Worm (Caenorhabditis elegans) whole organism, L4 larva: ENCODE data around the gene acs-14.

Experiments
- F44E2.7 ChIP-seq: fragments of 200-800 bp; sonication (Bioruptor generic); IDR thresholded peaks from 2 replicates; pipeline ENCODE4 v2.1.2; 2022; ENCODE audit warnings: missing genetic modification characterization, missing compliant biosample characterization
- T26A8.4 ChIP-seq: fragments of 200-800 bp; sonication (Bioruptor generic); IDR thresholded peaks from 2 replicates; pipeline ENCODE4 v1.3.6; 2022; ENCODE audit warnings: missing genetic modification characterization, missing compliant biosample characterization
- Y5F2A.4 ChIP-seq: fragments of 200-800 bp; sonication (Bioruptor generic); optimal IDR thresholded peaks from 2 replicates; lab custom pipeline; 2018; ENCODE audit warnings: mild to moderate bottlenecking, missing genetic modification characterization, missing compliant biosample characterization
- ZK337.2 ChIP-seq: fragments of 200-800 bp; sonication (Bioruptor generic); IDR thresholded peaks from 2 replicates; pipeline ENCODE4 v1.3.6; 2022; ENCODE audit warnings: missing genetic modification reagents, missing genetic modification characterization, missing compliant biosample characterization
- aha-1 ChIP-seq: fragments of 150-350 bp; peaks from one replicate; lab custom pipeline; 2014; ENCODE audit warnings: missing biosample characterization, missing genetic modification characterization
- ceh-20 ChIP-seq: fragments of 200-800 bp; sonication (Bioruptor generic); IDR thresholded peaks from 2 replicates; pipeline ENCODE4 v1.3.6; 2022; ENCODE audit warnings: missing genetic modification reagents, missing genetic modification characterization, missing compliant biosample characterization
- cey-2 ChIP-seq: sonication (generic microtip); optimal IDR thresholded peaks from 3 replicates; lab custom pipeline; 2017; ENCODE audit warnings: missing genetic modification characterization, mild to moderate bottlenecking, missing compliant biosample characterization, antibody characterized with exemption, borderline replicate concordance; ENCODE audit not compliant: insufficient read depth
- ctbp-1 ChIP-seq: fragments of 200-800 bp; sonication (Bioruptor generic); IDR thresholded peaks from 2 replicates; pipeline ENCODE4 v1.3.6; 2022; ENCODE audit warnings: missing genetic modification reagents, missing genetic modification characterization, missing compliant biosample characterization
- daf-16 ChIP-seq, 3 experiments: sonication (generic microtip); optimal IDR thresholded peaks; 2 replicates each; lab custom pipeline; 2016 to 2017; ENCODE audit warnings: missing genetic modification characterization in 3 of 3, missing genetic modification reagents in 3 of 3, mild to moderate bottlenecking in 2 of 3, missing compliant biosample characterization in 2 of 3, missing biosample characterization in 1 of 3, moderate library complexity in 1 of 3
- dmd-6 ChIP-seq: fragments of 200-800 bp; sonication (Bioruptor generic); IDR thresholded peaks from 2 replicates; pipeline ENCODE4 v1.3.6; 2022; ENCODE audit warnings: missing genetic modification reagents, missing genetic modification characterization, missing compliant biosample characterization
- dmd-9 ChIP-seq: fragments of 200-800 bp; sonication (Bioruptor generic); IDR thresholded peaks from 2 replicates; pipeline ENCODE4 v1.3.6; 2022; ENCODE audit warnings: missing genetic modification reagents, missing genetic modification characterization, missing compliant biosample characterization
- dve-1 ChIP-seq: sonication (generic microtip); optimal IDR thresholded peaks from 2 replicates; lab custom pipeline; 2017; ENCODE audit warnings: antibody characterized with exemption, mild to moderate bottlenecking, missing genetic modification characterization, missing compliant biosample characterization; ENCODE audit not compliant: insufficient read depth
- egl-27 ChIP-seq: sonication (generic microtip); optimal IDR thresholded peaks from 3 replicates; lab custom pipeline; 2017; ENCODE audit warnings: missing biosample characterization, missing genetic modification reagents, missing genetic modification characterization
- fkh-10 ChIP-seq: fragments of 150-350 bp; optimal IDR thresholded peaks from 2 replicates; lab custom pipeline; 2014; ENCODE audit warnings: missing biosample characterization, missing genetic modification reagents, missing genetic modification characterization
- gei-8 ChIP-seq: fragments of 200-800 bp; sonication (Bioruptor generic); optimal IDR thresholded peaks from 2 replicates; lab custom pipeline; 2018; ENCODE audit warnings: mild to moderate bottlenecking, missing genetic modification characterization, missing compliant biosample characterization
- hlh-11 ChIP-seq: fragments of 200-800 bp; sonication (Bioruptor generic); optimal IDR thresholded peaks from 2 replicates; lab custom pipeline; 2018; ENCODE audit warnings: mild to moderate bottlenecking, missing genetic modification characterization, missing compliant biosample characterization
- hlh-30 ChIP-seq: sonication (generic microtip); optimal IDR thresholded peaks from 2 replicates; lab custom pipeline; 2017; ENCODE audit warnings: antibody characterized with exemption, mild to moderate bottlenecking, missing genetic modification characterization, missing compliant biosample characterization; ENCODE audit not compliant: insufficient read depth
- jun-1 ChIP-seq: fragments of 150-350 bp; optimal IDR thresholded peaks from 2 replicates; lab custom pipeline; 2014; ENCODE audit warnings: missing biosample characterization, missing genetic modification reagents, missing genetic modification characterization
- lin-13 ChIP-seq: fragments of 150-350 bp; optimal IDR thresholded peaks from 2 replicates; lab custom pipeline; 2014; ENCODE audit warnings: missing biosample characterization, missing genetic modification reagents, missing genetic modification characterization
- lin-15B ChIP-seq: fragments of 150-350 bp; sonication (generic microtip); optimal IDR thresholded peaks from 3 replicates; lab custom pipeline; 2014; ENCODE audit warnings: missing biosample characterization, missing genetic modification characterization
- madf-5 ChIP-seq, 2 experiments: fragments of 200-800 bp; sonication (Bioruptor generic); IDR thresholded peaks; 2 replicates each; pipeline ENCODE4 v1.3.6; 2022; ENCODE audit warnings: missing compliant biosample characterization in 2 of 2, missing genetic modification characterization in 2 of 2
- mdl-1 ChIP-seq, 2 experiments: fragments of 150-350 bp in 1 of 2; sonication (generic microtip) in 1 of 2; optimal IDR thresholded peaks; 2 replicates each; lab custom pipeline; 2014 to 2017; ENCODE audit warnings: missing biosample characterization in 2 of 2, missing genetic modification characterization in 2 of 2
- mep-1 ChIP-seq: fragments of 150-350 bp; sonication (generic microtip); optimal IDR thresholded peaks from 3 replicates; lab custom pipeline; 2014; ENCODE audit warnings: missing biosample characterization, missing genetic modification characterization
- mxl-3 ChIP-seq: fragments of 200-800 bp; sonication (Bioruptor generic); optimal IDR thresholded peaks from 2 replicates; lab custom pipeline; 2018; ENCODE audit warnings: mild to moderate bottlenecking, missing genetic modification characterization, missing compliant biosample characterization
- nhr-10 ChIP-seq: fragments of 150-350 bp; optimal IDR thresholded peaks from 2 replicates; lab custom pipeline; 2014; ENCODE audit warnings: missing biosample characterization, missing genetic modification characterization
- nhr-102 ChIP-seq: sonication (generic microtip); optimal IDR thresholded peaks from 2 replicates; lab custom pipeline; 2016; ENCODE audit warnings: mild to moderate bottlenecking, missing genetic modification characterization, moderate library complexity, missing compliant biosample characterization
- nhr-111 ChIP-seq: fragments of 200-800 bp; sonication (Bioruptor generic); optimal IDR thresholded peaks from 2 replicates; lab custom pipeline; 2018; ENCODE audit warnings: mild to moderate bottlenecking, missing genetic modification characterization, missing compliant biosample characterization
- nhr-237 ChIP-seq: sonication (generic microtip); optimal IDR thresholded peaks from 2 replicates; lab custom pipeline; 2017; ENCODE audit warnings: missing biosample characterization, missing genetic modification characterization
- nhr-28 ChIP-seq: fragments of 150-350 bp; optimal IDR thresholded peaks from 2 replicates; lab custom pipeline; 2014; ENCODE audit warnings: missing biosample characterization, missing genetic modification characterization
- nhr-41 ChIP-seq: fragments of 200-800 bp; sonication (Bioruptor generic); IDR thresholded peaks from 2 replicates; pipeline ENCODE4 v1.3.6; 2022; ENCODE audit warnings: missing genetic modification reagents, missing genetic modification characterization, missing compliant biosample characterization
- nhr-48 ChIP-seq: sonication (generic microtip); optimal IDR thresholded peaks from 2 replicates; lab custom pipeline; 2016; ENCODE audit warnings: mild to moderate bottlenecking, missing genetic modification characterization, missing compliant biosample characterization
- pha-4 ChIP-seq, 2 experiments: fragments of 150-350 bp in 1 of 2; fragments of 200-800 bp in 1 of 2; sonication (Bioruptor generic) in 1 of 2; IDR thresholded peaks in 1 of 2; optimal IDR thresholded peaks in 1 of 2; 2 replicates each; pipeline versions ENCODE4 v1.3.6 to Lab custom; 2014 to 2022; ENCODE audit warnings: missing genetic modification characterization in 2 of 2, missing genetic modification reagents in 2 of 2, missing biosample characterization in 1 of 2, missing compliant biosample characterization in 1 of 2
- php-3 ChIP-seq: fragments of 200-800 bp; sonication (Bioruptor generic); IDR thresholded peaks from 2 replicates; pipeline ENCODE4 v1.3.6; 2022; ENCODE audit warnings: missing genetic modification reagents, missing genetic modification characterization, missing compliant biosample characterization
- pqm-1 ChIP-seq: sonication (generic microtip); optimal IDR thresholded peaks from 2 replicates; lab custom pipeline; 2017; ENCODE audit warnings: missing biosample characterization, missing genetic modification characterization
- rbr-2 ChIP-seq: sonication (generic microtip); optimal IDR thresholded peaks from 2 replicates; lab custom pipeline; 2016; ENCODE audit warnings: missing genotype, missing genetic modification characterization, missing compliant biosample characterization
- set-16 ChIP-seq: fragments of 200-800 bp; sonication (Bioruptor generic); IDR thresholded peaks from 2 replicates; pipeline ENCODE4 v1.3.6; 2022; ENCODE audit warnings: missing genetic modification reagents, missing genetic modification characterization, missing compliant biosample characterization
- zfp-2 ChIP-seq: sonication (generic microtip); optimal IDR thresholded peaks from 2 replicates; lab custom pipeline; 2016; ENCODE audit warnings: mild to moderate bottlenecking, missing genetic modification characterization, missing compliant biosample characterization
- ztf-7 ChIP-seq: fragments of 150-350 bp; optimal IDR thresholded peaks from 2 replicates; lab custom pipeline; 2014; ENCODE audit warnings: missing biosample characterization, missing genetic modification characterization

acs-14 gene

DNA sequence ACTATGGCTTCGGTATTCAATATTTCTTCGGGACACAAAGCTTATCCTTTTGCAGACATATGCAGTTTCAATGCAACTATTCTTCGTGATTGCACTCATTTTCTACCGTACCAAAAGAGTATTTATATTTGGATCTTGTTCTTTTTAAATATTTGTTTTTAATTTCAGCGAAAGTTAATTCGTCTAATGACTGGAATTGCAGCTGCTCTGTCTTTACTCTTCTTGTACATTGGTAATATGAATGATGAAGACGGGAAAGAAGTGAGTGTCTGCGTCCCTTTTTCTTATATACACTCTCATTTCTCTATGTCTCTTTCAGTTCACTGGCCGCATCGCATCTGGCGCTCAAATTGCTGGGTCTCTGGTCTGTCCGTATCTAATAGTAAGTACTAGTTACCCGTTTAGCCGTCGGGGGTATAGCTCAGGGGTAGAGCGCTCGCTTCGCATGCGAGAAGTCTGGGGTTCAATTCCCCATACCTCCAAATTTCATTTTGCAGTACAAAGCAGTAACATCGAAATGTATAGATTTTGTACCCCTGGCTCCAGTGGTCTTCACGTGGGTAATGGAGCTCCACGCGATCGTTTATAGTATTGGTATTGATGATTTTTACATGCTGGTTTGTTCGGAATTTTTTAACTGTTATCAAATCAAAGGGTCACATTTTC lies 4.6 kb upstream of the acs-14 start (continued):
- no peak for TF ChIP-seq fkh-10 (GFP tag; lab: Kevin White, UChicago)
- peak; percentile 75 for TF ChIP-seq nhr-48 (tag; lab: Kevin White, UChicago)
- no peak for TF ChIP-seq set-16
- TF ChIP-seq hlh-30 = peak; percentile 6
- TF ChIP-seq lin-15B = no peak
- no peak for TF ChIP-seq lin-13 (GFP tag; lab: Kevin White, UChicago)
- TF ChIP-seq nhr-10 (tag; lab: Kevin White, UChicago) = no peak
- TF ChIP-seq dmd-9 = 0 out of 2 replicates have a peak, but pooled peaks have one; percentile 49
- no peak for TF ChIP-seq cey-2
- TF ChIP-seq nhr-111 (GFP tag; lab: Kevin White, UChicago) = peak; percentile 6
- TF ChIP-seq nhr-237 (tag; lab: Kevin White, UChicago) = no peak
- TF ChIP-seq php-3 (GFP tag; lab: Robert Waterston, UW) = peak; percentile 61; the same call in 1 of the 2 replicates
- peak; percentile 59 for TF ChIP-seq nhr-28 (tag; lab: Kevin White, UChicago)
- TF ChIP-seq mxl-3 (GFP tag; lab: Kevin White, UChicago) = peak; percentile 54
- TF ChIP-seq ZK337.2 = peak; percentile 87
- no peak for TF ChIP-seq egl-27
- no peak for TF ChIP-seq zfp-2
- TF ChIP-seq, all 104 proteins: peak for 60

DNA sequence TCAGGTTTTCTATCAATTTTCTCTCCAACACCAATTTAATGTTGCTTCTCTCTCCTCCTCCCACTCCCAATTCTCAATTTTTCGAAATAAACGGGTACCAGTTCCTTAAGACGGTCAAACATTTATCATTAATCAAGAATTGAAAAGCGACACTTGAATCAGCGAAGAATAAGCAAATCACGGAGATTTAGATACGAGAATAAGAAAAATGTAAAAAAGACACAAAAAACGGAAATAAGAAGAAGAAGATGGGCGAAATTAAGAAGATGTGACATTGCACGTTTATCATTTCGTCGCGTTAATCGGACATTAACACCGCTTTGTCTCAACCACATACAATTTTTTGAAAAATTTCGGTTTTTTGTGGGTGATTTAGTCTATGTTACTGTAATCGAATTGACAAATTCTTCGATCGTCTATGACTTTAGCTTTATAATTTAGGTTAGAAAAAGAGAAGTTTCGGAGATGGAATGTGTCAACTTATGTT lies 3.4 kb upstream of the acs-14 start, which contains the start of gene haao-1:
TSS of gene haao-1 (plus strand) at position 437 of the 487 bp plus-strand sequence.
- TF ChIP-seq gei-8 (GFP tag; lab: Kevin White, UChicago) (no peak), pha-4 (GFP tag; IDR thresholded peaks at IDR 0.05; lab: Robert Waterston, UW) (no peak), pha-4 (tag; optimal IDR thresholded peaks at IDR 0.05; lab: Kevin White, UChicago) (no peak), hlh-11 (peak; percentile 6), mxl-3 (GFP tag; lab: Kevin White, UChicago) (peak; percentile 13), aha-1 (tag; lab: Kevin White, UChicago) (peak; percentile 87), madf-5 (GFP tag; IDR thresholded peaks at IDR 0.05; lab: Robert Waterston, UW) (no peak)
- TF ChIP-seq, all 104 proteins: peak for 3

DNA sequence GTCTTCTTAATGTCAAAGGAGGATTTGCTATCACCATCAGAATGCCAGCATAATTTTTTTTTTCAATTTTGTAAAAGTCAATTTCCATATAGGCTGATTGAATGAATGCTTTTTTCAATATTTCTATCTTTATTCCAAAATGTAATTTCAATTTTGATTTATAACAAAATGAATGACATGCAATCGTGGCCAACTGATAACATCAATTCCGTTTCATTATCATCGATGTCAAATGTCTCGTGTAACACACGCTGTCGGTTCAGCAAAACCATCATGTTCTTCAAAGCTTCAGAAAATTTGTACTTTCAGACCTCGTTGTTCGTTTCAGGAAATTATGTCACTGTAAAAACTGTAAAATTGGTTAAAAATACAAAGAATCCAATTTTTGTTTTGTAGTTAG lies 1.0 kb upstream of the acs-14 start:
- no peak for TF ChIP-seq T26A8.4 (GFP tag; lab: Robert Waterston, UW)
- no peak for TF ChIP-seq madf-5 (GFP tag; IDR thresholded peaks at IDR 0.05; lab: Robert Waterston, UW)
- peak; percentile 68 for TF ChIP-seq dve-1 (tag; lab: Kevin White, UChicago)
- TF ChIP-seq mxl-3 (GFP tag; lab: Kevin White, UChicago) = peak; percentile 83
- peak; percentile 79 for TF ChIP-seq nhr-28 (tag; lab: Kevin White, UChicago)
- TF ChIP-seq mep-1 (tag; lab: Kevin White, UChicago) = peak; percentile 15
- no peak for TF ChIP-seq zfp-2
- peak; percentile 90 for TF ChIP-seq ceh-20 (GFP tag; lab: Robert Waterston, UW)
- TF ChIP-seq rbr-2 = no peak
- TF ChIP-seq hlh-30 = peak; percentile 48
- no peak for TF ChIP-seq ztf-7 (tag; lab: Kevin White, UChicago)
- no peak for TF ChIP-seq dmd-9
- peak; percentile 96 for TF ChIP-seq php-3 (GFP tag; lab: Robert Waterston, UW)
- TF ChIP-seq set-16 = no peak
- TF ChIP-seq pha-4 (GFP tag; IDR thresholded peaks at IDR 0.05; lab: Robert Waterston, UW) = no peak
- TF ChIP-seq pha-4 (tag; optimal IDR thresholded peaks at IDR 0.05; lab: Kevin White, UChicago) = no peak
- no peak for TF ChIP-seq daf-16 (GFP tag; optimal IDR thresholded peaks at IDR 0.05; lab: Kevin White, UChicago)
- peak; percentile 25 for TF ChIP-seq daf-16 (tag; optimal IDR thresholded peaks at IDR 0.05; lab: Kevin White, UChicago)
- TF ChIP-seq nhr-102 (tag; lab: Kevin White, UChicago) = no peak
- peak; percentile 71 for TF ChIP-seq pqm-1 (tag; lab: Kevin White, UChicago)
- no peak for TF ChIP-seq jun-1 (tag; lab: Kevin White, UChicago)
- peak in 1 of 2 experiments; percentile 37 for TF ChIP-seq mdl-1 (tag; optimal IDR thresholded peaks at IDR 0.05; lab: Kevin White, UChicago)
- no peak for TF ChIP-seq ZK337.2
- peak; percentile 94 for TF ChIP-seq dmd-6 (GFP tag; lab: Robert Waterston, UW)
- no peak for TF ChIP-seq Y5F2A.4 (GFP tag; lab: Kevin White, UChicago)
- TF ChIP-seq nhr-41 (GFP tag; lab: Robert Waterston, UW) = 0 out of 2 replicates have a peak, but pooled peaks have one; percentile 41
- no peak for TF ChIP-seq ctbp-1 (GFP tag; lab: Robert Waterston, UW)
- TF ChIP-seq hlh-11 = peak; percentile 23
- TF ChIP-seq F44E2.7 (GFP tag; lab: Robert Waterston, UW) = no peak
